Worm (Caenorhabditis elegans): ENCODE data around the gene C08G5.7.

ce11 chrII:764385-764784 lies 734 bp downstream of the C08G5.7 start:
- TF ChIP-seq atf-7 (tag; optimal IDR thresholded peaks at IDR 0.05) (no peak), Y67H2A.10 (GFP tag; conservative IDR thresholded peaks at IDR 0.05) (no peak), unc-130 (GFP tag; optimal IDR thresholded peaks at IDR 0.05) (no peak), ceh-100 (GFP tag; IDR thresholded peaks at IDR 0.05) (no peak), nfya-2 (GFP tag; IDR thresholded peaks at IDR 0.05) (no peak), madf-10 (tag; optimal IDR thresholded peaks at IDR 0.05) (no peak), snpc-4 (GFP tag; optimal IDR thresholded peaks at IDR 0.05) (no peak), snpc-4 (tag; optimal IDR thresholded peaks at IDR 0.05) (no peak), unc-62 (GFP tag; optimal IDR thresholded peaks at IDR 0.05) (no peak)

All from whole organism, young adult.